Worm (Caenorhabditis elegans): ENCODE measurements around the gene srsx-15.

The srsx-15 gene

DNA sequence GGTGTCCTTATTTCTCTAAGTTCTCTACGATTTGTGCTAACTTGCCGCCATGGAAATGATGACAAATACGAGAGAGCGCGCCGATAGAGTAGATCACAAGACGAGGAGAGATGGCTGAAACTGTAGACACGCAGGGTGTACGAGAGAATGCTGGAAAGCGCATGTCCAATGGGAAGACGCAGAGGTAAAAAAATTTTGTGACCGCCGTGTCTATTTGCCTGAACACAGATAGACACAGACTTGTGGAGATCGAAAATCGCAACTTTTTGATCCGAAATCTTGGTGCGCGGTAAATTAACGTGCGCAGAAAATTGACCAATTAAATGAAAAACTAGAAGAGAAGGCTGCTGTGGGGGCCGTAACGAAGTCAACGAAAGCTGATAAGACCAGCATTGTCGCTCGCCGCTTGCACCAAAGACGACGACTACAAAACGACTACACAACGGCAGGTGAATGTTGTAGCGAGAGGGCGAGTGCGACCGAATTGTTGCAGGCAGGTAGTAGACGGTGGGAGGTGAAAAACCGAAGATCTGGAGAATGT, 33.6 kb upstream of the srsx-15 start (continued):
- TF ChIP-seq let-526 (GFP tag; IDR thresholded peaks at IDR 0.05) (no peak), nfyb-1 (GFP tag; IDR thresholded peaks at IDR 0.05) (peak; percentile 58; the same call in 1 of the 2 replicates), Y95B8A.8 (GFP tag; IDR thresholded peaks at IDR 0.05) (no peak), nfya-2 (GFP tag; IDR thresholded peaks at IDR 0.05) (no peak), sdz-38 (tag; optimal IDR thresholded peaks at IDR 0.05) (no peak), lir-1 (GFP tag; conservative IDR thresholded peaks at IDR 0.05) (no peak), ceh-58 (GFP tag; IDR thresholded peaks at IDR 0.05) (no peak), aptf-3 (GFP tag; IDR thresholded peaks at IDR 0.05) (no peak), chd-7 (tag; optimal IDR thresholded peaks at IDR 0.05) (peak; percentile 35), pha-4 (tag; optimal IDR thresholded peaks at IDR 0.05) (no peak), Y79H2A.3 (GFP tag; conservative IDR thresholded peaks at IDR 0.05) (no peak), fkh-3 (tag; optimal IDR thresholded peaks at IDR 0.05) (no peak), K12H6.12 (tag; optimal IDR thresholded peaks at IDR 0.05) (peak; percentile 72), dpff-1 (tag; optimal IDR thresholded peaks at IDR 0.05) (no peak), ztf-22 (GFP tag; optimal IDR thresholded peaks at IDR 0.05) (no peak), ceh-91 (GFP tag; IDR thresholded peaks at IDR 0.05) (0 out of 2 replicates have a peak, but pooled peaks have one; percentile 26), unc-130 (GFP tag; optimal IDR thresholded peaks at IDR 0.05) (no peak), K11D2.4 (GFP tag; IDR thresholded peaks at IDR 0.05) (no peak), die-1 (tag; optimal IDR thresholded peaks at IDR 0.05) (peak; percentile 59), cebp-1 (GFP tag; IDR thresholded peaks at IDR 0.05) (0 out of 2 replicates have a peak, but pooled peaks have one; percentile 48), cebp-1 (tag; optimal IDR thresholded peaks at IDR 0.05) (peak; percentile 72), F39B2.1 (GFP tag; IDR thresholded peaks at IDR 0.05) (no peak), Y67H2A.10 (GFP tag; conservative IDR thresholded peaks at IDR 0.05) (no peak), cebp-2 (GFP tag; IDR thresholded peaks at IDR 0.05) (no peak), unc-62 (GFP tag; optimal IDR thresholded peaks at IDR 0.05) (no peak), D2030.7 (GFP tag; IDR thresholded peaks at IDR 0.05) (no peak), lin-40 (tag; optimal IDR thresholded peaks at IDR 0.05) (peak; percentile 77), hlh-12 (tag; optimal IDR thresholded peaks at IDR 0.05) (no peak), nhr-80 (tag; optimal IDR thresholded peaks at IDR 0.05) (no peak), lin-54 (GFP tag; optimal IDR thresholded peaks at IDR 0.05) (peak; percentile 48), F10E7.11 (tag; optimal IDR thresholded peaks at IDR 0.05) (no peak), madf-8 (GFP tag; conservative IDR thresholded peaks at IDR 0.05) (peak; percentile 64), ZK185.1 (tag; optimal IDR thresholded peaks at IDR 0.05; ENCODE audit: poor library complexity, severe bottlenecking) (peak; percentile 57), hmg-1.2 (GFP tag; IDR thresholded peaks at IDR 0.05) (peak; percentile 90), ceh-79 (tag; optimal IDR thresholded peaks at IDR 0.05) (no peak), ztf-28 (GFP tag; IDR thresholded peaks at IDR 0.05) (0 out of 2 replicates have a peak, but pooled peaks have one; percentile 28), F49E8.2 (tag; optimal IDR thresholded peaks at IDR 0.05; ENCODE audit: insufficient read depth) (no peak), F52B5.7 (tag; optimal IDR thresholded peaks at IDR 0.05) (no peak), athp-1 (tag; optimal IDR thresholded peaks at IDR 0.05) (no peak), rec-8 (tag; optimal IDR thresholded peaks at IDR 0.05) (no peak), somi-1 (GFP tag; optimal IDR thresholded peaks at IDR 0.05) (peak; percentile 56), lsy-27 (tag; optimal IDR thresholded peaks at IDR 0.05; ENCODE audit: borderline replicate concordance, insufficient read depth) (no peak), hrde-1 (tag; optimal IDR thresholded peaks at IDR 0.05; ENCODE audit: borderline replicate concordance) (no peak), dpl-1 (GFP tag; optimal IDR thresholded peaks at IDR 0.05) (peak; percentile 18), T26A5.8 (tag; optimal IDR thresholded peaks at IDR 0.05) (no peak), C06A6.2 (GFP tag; conservative IDR thresholded peaks at IDR 0.05) (0 out of 2 replicates have a peak, but pooled peaks have one; percentile 56), F57C9.4 (tag; optimal IDR thresholded peaks at IDR 0.05) (no peak)

All from whole organism, young adult.